Worm (Caenorhabditis elegans) whole organism, mixed stage, embryonic: Measurements from ENCODE around the gene F38B6.8.

ENCODE experiments used
- M03D4.4 ChIP-seq: sonication (generic microtip); optimal IDR thresholded peaks from 2 replicates; lab custom pipeline; 2017; ENCODE audit warnings: mild to moderate bottlenecking, missing genetic modification characterization, missing compliant biosample characterization
- bed-3 ChIP-seq: fragments of 200-800 bp; sonication (Bioruptor generic); optimal IDR thresholded peaks from 3 replicates; lab custom pipeline; 2018; ENCODE audit warnings: mild to moderate bottlenecking, missing genetic modification characterization, moderate library complexity, missing compliant biosample characterization
- blmp-1 ChIP-seq: fragments of 150-350 bp; optimal IDR thresholded peaks from 2 replicates; lab custom pipeline; 2014; ENCODE audit warnings: missing biosample characterization, missing genetic modification characterization
- ceh-43 ChIP-seq: fragments of 200-800 bp; sonication (Bioruptor generic); optimal IDR thresholded peaks from 2 replicates; lab custom pipeline; 2018; ENCODE audit warnings: mild to moderate bottlenecking, missing genetic modification characterization, moderate library complexity, missing compliant biosample characterization
- ceh-83 ChIP-seq: fragments of 200-800 bp; sonication (Bioruptor generic); optimal IDR thresholded peaks from 2 replicates; lab custom pipeline; 2018; ENCODE audit warnings: mild to moderate bottlenecking, missing genetic modification characterization, missing compliant biosample characterization
- ces-1 ChIP-seq: fragments of 150-350 bp; optimal IDR thresholded peaks from 2 replicates; lab custom pipeline; 2014; ENCODE audit warnings: missing biosample characterization, missing genetic modification reagents, missing genetic modification characterization
- cnd-1 ChIP-seq: fragments of 200-800 bp; sonication (Bioruptor generic); optimal IDR thresholded peaks from 2 replicates; lab custom pipeline; 2018; ENCODE audit warnings: mild to moderate bottlenecking, missing genetic modification characterization, missing compliant biosample characterization
- drap-1 ChIP-seq: fragments of 200-800 bp; sonication (Bioruptor generic); optimal IDR thresholded peaks from 3 replicates; lab custom pipeline; 2018; ENCODE audit warnings: mild to moderate bottlenecking, missing genetic modification characterization, missing compliant biosample characterization
- elt-1 ChIP-seq: sonication (generic microtip); optimal IDR thresholded peaks from 2 replicates; lab custom pipeline; 2017; ENCODE audit warnings: missing genetic modification characterization, mild to moderate bottlenecking, missing compliant biosample characterization, antibody characterized with exemption, moderate library complexity, borderline replicate concordance; ENCODE audit not compliant: insufficient read depth
- elt-3 ChIP-seq: fragments of 150-350 bp; optimal IDR thresholded peaks from 2 replicates; lab custom pipeline; 2014; ENCODE audit warnings: missing biosample characterization, missing genetic modification characterization
- flh-1 ChIP-seq: fragments of 200-800 bp; sonication (Bioruptor generic); optimal IDR thresholded peaks from 2 replicates; lab custom pipeline; 2018; ENCODE audit warnings: mild to moderate bottlenecking, missing genetic modification characterization, moderate library complexity, missing compliant biosample characterization
- ham-2 ChIP-seq: fragments of 200-800 bp; sonication (Bioruptor generic); optimal IDR thresholded peaks from 2 replicates; lab custom pipeline; 2018; ENCODE audit warnings: mild to moderate bottlenecking, missing genetic modification characterization, missing compliant biosample characterization
- hlh-1 ChIP-seq: fragments of 150-350 bp; optimal IDR thresholded peaks from 2 replicates; lab custom pipeline; 2014; ENCODE audit warnings: missing biosample characterization, missing genetic modification reagents, missing genetic modification characterization
- lin-32 ChIP-seq: fragments of 200-800 bp; sonication (Bioruptor generic); optimal IDR thresholded peaks from 2 replicates; lab custom pipeline; 2018; ENCODE audit warnings: mild to moderate bottlenecking, missing genetic modification characterization, missing compliant biosample characterization
- mab-5 ChIP-seq: fragments of 150-350 bp; optimal IDR thresholded peaks from 2 replicates; lab custom pipeline; 2014; ENCODE audit warnings: missing biosample characterization, missing genetic modification characterization
- mep-1 ChIP-seq: fragments of 150-350 bp; optimal IDR thresholded peaks from 2 replicates; lab custom pipeline; 2017; ENCODE audit warnings: missing biosample characterization, missing genetic modification reagents, missing genetic modification characterization, inconsistent platforms
- mls-2 ChIP-seq: sonication (generic microtip); optimal IDR thresholded peaks from 2 replicates; lab custom pipeline; 2016; ENCODE audit warnings: mild to moderate bottlenecking, missing genetic modification characterization, moderate library complexity, missing compliant biosample characterization
- nhr-237 ChIP-seq: fragments of 150-350 bp; optimal IDR thresholded peaks from 2 replicates; lab custom pipeline; 2014; ENCODE audit warnings: missing biosample characterization, missing genetic modification characterization
- nhr-28 ChIP-seq: fragments of 150-350 bp; optimal IDR thresholded peaks from 2 replicates; lab custom pipeline; 2014; ENCODE audit warnings: missing biosample characterization, missing genetic modification characterization
- nhr-76 ChIP-seq: sonication (generic microtip); optimal IDR thresholded peaks from 2 replicates; lab custom pipeline; 2017; ENCODE audit warnings: missing biosample characterization, missing genetic modification characterization
- pha-4 ChIP-seq: fragments of 150-350 bp; optimal IDR thresholded peaks from 2 replicates; lab custom pipeline; 2018; ENCODE audit warnings: missing biosample characterization, missing genetic modification reagents, missing genetic modification characterization
- sem-2 ChIP-seq: fragments of 200-800 bp; sonication (Bioruptor generic); optimal IDR thresholded peaks from 2 replicates; lab custom pipeline; 2018; ENCODE audit warnings: mild to moderate bottlenecking, missing genetic modification characterization, missing compliant biosample characterization
- snpc-4 ChIP-seq: fragments of 150-350 bp; optimal IDR thresholded peaks from 2 replicates; lab custom pipeline; 2014; ENCODE audit warnings: missing biosample characterization, missing genetic modification characterization
- sptf-1 ChIP-seq: sonication (generic microtip); optimal IDR thresholded peaks from 2 replicates; lab custom pipeline; 2017; ENCODE audit warnings: mild to moderate bottlenecking, missing genetic modification characterization, moderate library complexity, missing compliant biosample characterization
- tbx-8 ChIP-seq: fragments of 200-800 bp; sonication (Bioruptor generic); optimal IDR thresholded peaks from 2 replicates; lab custom pipeline; 2018; ENCODE audit warnings: mild to moderate bottlenecking, missing genetic modification characterization, moderate library complexity, missing compliant biosample characterization
- unc-120 ChIP-seq: sonication (generic microtip); optimal IDR thresholded peaks from 2 replicates; lab custom pipeline; 2017; ENCODE audit warnings: missing genetic modification characterization, missing compliant biosample characterization; ENCODE audit not compliant: poor library complexity, severe bottlenecking
- unc-62 ChIP-seq: fragments of 150-350 bp; optimal IDR thresholded peaks from 2 replicates; lab custom pipeline; 2014; ENCODE audit warnings: missing biosample characterization, missing genetic modification reagents, missing genetic modification characterization
- zip-8 ChIP-seq: fragments of 150-350 bp; optimal IDR thresholded peaks from 2 replicates; lab custom pipeline; 2014; ENCODE audit warnings: missing biosample characterization, missing genetic modification characterization
- ztf-11 ChIP-seq: fragments of 150-350 bp; optimal IDR thresholded peaks from 2 replicates; lab custom pipeline; 2014; ENCODE audit warnings: missing biosample characterization, missing genetic modification characterization

F38B6.8 gene

DNA sequence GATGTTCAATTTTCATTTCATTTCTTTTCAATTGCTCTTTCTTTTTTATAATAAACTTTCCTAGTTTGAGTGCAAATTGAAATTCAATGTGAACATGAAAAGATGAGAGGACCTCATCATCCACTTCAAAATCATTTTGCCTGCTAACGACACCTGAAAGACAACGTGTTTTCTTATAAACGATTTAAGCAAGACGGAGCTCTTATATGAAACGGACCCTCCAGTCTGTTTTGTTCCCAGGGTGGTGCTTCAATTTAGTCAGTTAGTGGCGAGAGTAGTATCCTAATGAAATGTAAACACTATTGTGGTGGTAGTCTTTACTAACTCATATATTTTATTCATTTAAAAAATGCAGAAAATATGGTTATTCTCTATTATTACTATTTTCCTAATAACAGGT, 26.7 kb upstream of the F38B6.8 start, which contains the start of gene acr-3:
TSS of gene acr-3 (plus strand) at position 301 of the 400 bp plus-strand sequence.
- TF ChIP-seq bed-3 (GFP tag; lab: Kevin White, UChicago), result no peak
- TF ChIP-seq ham-2 (GFP tag; lab: Kevin White, UChicago), result no peak
- TF ChIP-seq ceh-43 (GFP tag; lab: Kevin White, UChicago), result no peak
- TF ChIP-seq hlh-1 (tag; lab: Kevin White, UChicago), result no peak
- TF ChIP-seq mab-5 (tag; lab: Kevin White, UChicago), result no peak
- TF ChIP-seq unc-120, result no peak
- TF ChIP-seq cnd-1 (tag; lab: Kevin White, UChicago), result no peak
- no peak for TF ChIP-seq nhr-237 (tag; lab: Kevin White, UChicago)
- no peak for TF ChIP-seq sptf-1 (tag; lab: Kevin White, UChicago)
- no peak for TF ChIP-seq elt-1 (tag; lab: Kevin White, UChicago)
- TF ChIP-seq ztf-11, result no peak
- no peak for TF ChIP-seq M03D4.4 (tag; lab: Kevin White, UChicago)
- TF ChIP-seq snpc-4, result no peak
- no peak for TF ChIP-seq blmp-1 (tag; lab: Kevin White, UChicago)
- no peak for TF ChIP-seq pha-4 (tag; lab: Kevin White, UChicago)
- no peak for TF ChIP-seq sem-2 (GFP tag; lab: Kevin White, UChicago)
- no peak for TF ChIP-seq nhr-28 (tag; lab: Kevin White, UChicago)
- TF ChIP-seq mep-1, result no peak
- TF ChIP-seq, all 35 proteins: peak for 0

DNA sequence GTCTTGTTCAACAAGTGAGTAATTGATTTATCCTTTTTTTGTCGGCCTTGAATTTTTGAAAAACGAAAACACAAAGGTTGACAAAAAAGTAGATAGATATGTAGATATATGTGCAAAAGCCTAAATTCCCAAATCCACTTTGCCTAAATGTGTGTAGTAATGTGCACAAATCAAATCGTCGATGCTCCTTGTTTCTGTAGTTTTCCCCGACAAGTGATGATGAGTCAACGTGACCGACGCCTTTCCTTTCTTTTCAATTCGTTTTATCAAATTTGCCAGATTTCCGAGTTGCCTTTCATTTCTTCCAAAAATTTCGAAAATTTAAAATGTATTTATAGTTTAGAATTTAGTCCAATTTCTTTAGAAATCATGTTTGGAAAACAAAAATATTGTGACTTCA, 22.6 kb upstream of the F38B6.8 start:
- peak; percentile 91 for TF ChIP-seq ces-1
- TF ChIP-seq nhr-76 (tag; lab: Kevin White, UChicago), result no peak
- no peak for TF ChIP-seq mab-5 (tag; lab: Kevin White, UChicago)

ce11 chrX:6702249-6702648, 19.7 kb upstream of the F38B6.8 start, which contains the start of gene acr-2:
Gene acr-2 (plus strand): TSS chrX:6702549.
- no peak for TF ChIP-seq drap-1
- no peak for TF ChIP-seq tbx-8 (GFP tag; lab: Kevin White, UChicago)
- TF ChIP-seq mab-5 (tag; lab: Kevin White, UChicago), result no peak
- TF ChIP-seq sem-2 (GFP tag; lab: Kevin White, UChicago), result no peak
- TF ChIP-seq mls-2 (tag; lab: Kevin White, UChicago), result no peak

DNA sequence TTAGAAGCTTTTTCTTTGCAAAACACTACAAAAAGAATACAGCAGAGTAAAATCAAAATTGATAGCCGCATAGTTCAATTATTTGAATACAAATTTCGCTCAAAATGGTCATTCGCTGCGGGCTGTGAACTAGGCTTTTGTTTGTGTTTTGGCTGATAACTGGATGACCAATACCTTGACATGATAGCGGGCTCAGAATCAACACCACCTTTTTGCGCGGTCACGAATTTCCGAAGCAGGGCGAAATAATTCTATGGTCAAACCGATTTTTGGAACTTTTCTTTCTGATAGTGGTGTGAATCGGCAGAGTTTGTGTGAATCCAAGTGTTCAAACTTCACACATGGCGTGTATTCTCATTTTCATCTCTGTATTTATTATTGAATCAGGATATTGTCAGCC, 15.7 kb upstream of the F38B6.8 start, which contains the start of the genes F38B6.7 and F38B6.2:
TSS of gene F38B6.7 (minus strand) at position 101 of the 400 bp plus-strand sequence.
TSS of gene F38B6.2 (plus strand) at position 267 of the 400 bp plus-strand sequence.
- TF ChIP-seq zip-8, result no peak
- no peak for TF ChIP-seq mep-1
- no peak for TF ChIP-seq ceh-43 (GFP tag; lab: Kevin White, UChicago)
- TF ChIP-seq ztf-11, result no peak
- TF ChIP-seq nhr-237 (tag; lab: Kevin White, UChicago), result no peak
- no peak for TF ChIP-seq snpc-4
- no peak for TF ChIP-seq unc-62 (GFP tag; lab: Kevin White, UChicago)
- TF ChIP-seq, all 35 proteins: peak for 0

- no peak for TF ChIP-seq unc-62 (GFP tag; lab: Kevin White, UChicago)
- no peak for TF ChIP-seq lin-32 (GFP tag; lab: Kevin White, UChicago)
- no peak for TF ChIP-seq sem-2 (GFP tag; lab: Kevin White, UChicago)
- TF ChIP-seq elt-3 (tag; lab: Kevin White, UChicago), result no peak
- TF ChIP-seq flh-1 (GFP tag; lab: Kevin White, UChicago), result no peak
These were observed 10.7 kb upstream of the F38B6.8 start, which contains the start of gene F38B6.3 for ce11 chrX:6693331-6693730. Gene F38B6.3 (plus strand): TSS chrX:6693631.

ce11 chrX:6692896-6693295, 10.3 kb upstream of the F38B6.8 start:
- peak; percentile 58 for TF ChIP-seq ces-1
- TF ChIP-seq ceh-83 (GFP tag; lab: Kevin White, UChicago), result no peak
